Fruit fly (Drosophila melanogaster) whole organism, embryonic: ENCODE results near the gene Bacc.

Experiments used
- Asciz ChIP-seq: fragments of 200-800 bp; sonication (Bioruptor generic); optimal IDR thresholded peaks from 2 replicates; lab custom pipeline; 2017; ENCODE audit warnings: missing biosample characterization, mild to moderate bottlenecking, missing genetic modification characterization, missing genetic modification reagents
- CG10462 ChIP-seq: fragments of 200-800 bp; sonication (Bioruptor generic); optimal IDR thresholded peaks from 2 replicates; lab custom pipeline; 2016; ENCODE audit warnings: missing biosample characterization, missing genetic modification characterization
- CG11560 ChIP-seq: fragments of 200-800 bp; sonication (Bioruptor generic); IDR thresholded peaks from 3 replicates; pipeline ENCODE4 v1.3.6; 2022; ENCODE audit warnings: missing biosample characterization, missing genetic modification characterization
- CG12219 ChIP-seq: fragments of 200-800 bp; sonication (Bioruptor generic); optimal IDR thresholded peaks from 3 replicates; lab custom pipeline; 2018; ENCODE audit warnings: missing biosample characterization, mild to moderate bottlenecking, missing genetic modification characterization
- CG12744 ChIP-seq: fragments of 200-800 bp; sonication (Bioruptor generic); optimal IDR thresholded peaks from 2 replicates; lab custom pipeline; 2016; ENCODE audit warnings: missing biosample characterization, missing genetic modification characterization
- CG12942 ChIP-seq: fragments of 200-800 bp; sonication (Bioruptor generic); optimal IDR thresholded peaks from 3 replicates; lab custom pipeline; 2016; ENCODE audit warnings: missing biosample characterization, missing genetic modification characterization
- CG14014 ChIP-seq: fragments of 200-800 bp; sonication (Bioruptor generic); IDR thresholded peaks from 2 replicates; pipeline ENCODE4 v1.3.6; 2022; ENCODE audit warnings: missing biosample characterization, missing genetic modification characterization
- CG15514 ChIP-seq: fragments of 200-800 bp; sonication (Bioruptor generic); optimal IDR thresholded peaks from 3 replicates; lab custom pipeline; 2017; ENCODE audit warnings: missing biosample characterization, missing genetic modification characterization, mild to moderate bottlenecking, moderate library complexity, missing genetic modification reagents
- CG15696 ChIP-seq: fragments of 200-800 bp; sonication (Bioruptor generic); optimal IDR thresholded peaks from 2 replicates; lab custom pipeline; 2019; ENCODE audit warnings: missing biosample characterization, mild to moderate bottlenecking, missing genetic modification characterization, moderate library complexity
- CG16779 ChIP-seq: fragments of 200-800 bp; sonication (Bioruptor generic); IDR thresholded peaks from 2 replicates; pipeline ENCODE4 v1.3.6; 2022; ENCODE audit warnings: missing biosample characterization, missing genetic modification characterization
- CG17568 ChIP-seq: fragments of 200-800 bp; sonication (Bioruptor generic); optimal IDR thresholded peaks from 2 replicates; lab custom pipeline; 2018; ENCODE audit warnings: missing biosample characterization, mild to moderate bottlenecking, missing genetic modification characterization, moderate library complexity
- CG17912 ChIP-seq: fragments of 200-800 bp; sonication (Bioruptor generic); optimal IDR thresholded peaks from 2 replicates; lab custom pipeline; 2018; ENCODE audit warnings: missing biosample characterization, mild to moderate bottlenecking, missing genetic modification characterization
- CG18599 ChIP-seq: fragments of 200-800 bp; sonication (Bioruptor generic); optimal IDR thresholded peaks from 3 replicates; lab custom pipeline; 2017; ENCODE audit warnings: missing biosample characterization, missing genetic modification characterization, mild to moderate bottlenecking, moderate library complexity, missing genetic modification reagents
- CG18764 ChIP-seq: fragments of 200-800 bp; sonication (Bioruptor generic); optimal IDR thresholded peaks from 3 replicates; lab custom pipeline; 2016; ENCODE audit warnings: missing biosample characterization, missing genetic modification characterization
- CG2116 ChIP-seq: fragments of 200-800 bp; sonication (Bioruptor generic); optimal IDR thresholded peaks from 3 replicates; lab custom pipeline; 2018; ENCODE audit warnings: missing biosample characterization, mild to moderate bottlenecking, missing genetic modification characterization
- CG2120 ChIP-seq: fragments of 200-800 bp; sonication (Bioruptor generic); optimal IDR thresholded peaks from 3 replicates; lab custom pipeline; 2016; ENCODE audit warnings: missing biosample characterization, missing genetic modification characterization
- CG2712 ChIP-seq: fragments of 200-800 bp; optimal IDR thresholded peaks from 3 replicates; lab custom pipeline; 2019; ENCODE audit warnings: missing biosample characterization, mild to moderate bottlenecking, missing genetic modification characterization, moderate library complexity
- CG30020 ChIP-seq: fragments of 200-800 bp; optimal IDR thresholded peaks from 2 replicates; lab custom pipeline; 2019; ENCODE audit warnings: missing biosample characterization, mild to moderate bottlenecking, missing genetic modification characterization, moderate library complexity
- CG3163 ChIP-seq: fragments of 200-800 bp; sonication (Bioruptor generic); optimal IDR thresholded peaks from 3 replicates; lab custom pipeline; 2016; ENCODE audit warnings: missing biosample characterization, missing genetic modification characterization
- CTCF ChIP-seq: fragments of 200-800 bp; sonication (Bioruptor generic); optimal IDR thresholded peaks from 2 replicates; lab custom pipeline; 2017; ENCODE audit warnings: missing biosample characterization, mild to moderate bottlenecking, missing genetic modification characterization, moderate library complexity
- Dek ChIP-seq: fragments of 200-800 bp; sonication (Bioruptor generic); optimal IDR thresholded peaks from 3 replicates; lab custom pipeline; 2019; ENCODE audit warnings: missing biosample characterization, mild to moderate bottlenecking, missing genetic modification characterization, moderate library complexity
- Dref ChIP-seq: fragments of 200-800 bp; sonication (Bioruptor generic); IDR thresholded peaks from 2 replicates; pipeline ENCODE4 v1.3.6; 2022; ENCODE audit warnings: missing biosample characterization, missing genetic modification characterization
- GATAe ChIP-seq: fragments of 200-800 bp; sonication (Bioruptor generic); conservative IDR thresholded peaks from 2 replicates; pipeline ENCODE4 v1.3.6; 2022; ENCODE audit warnings: missing biosample characterization, missing genetic modification characterization
- HLH4C ChIP-seq: fragments of 200-800 bp; sonication (Bioruptor generic); IDR thresholded peaks from 3 replicates; pipeline ENCODE4 v1.3.6; 2022; ENCODE audit warnings: missing biosample characterization, missing genetic modification characterization; ENCODE audit not compliant: partially characterized antibody
- HmgZ ChIP-seq: fragments of 200-800 bp; sonication (Bioruptor generic); optimal IDR thresholded peaks from 2 replicates; lab custom pipeline; 2018; ENCODE audit warnings: missing biosample characterization, mild to moderate bottlenecking, missing genetic modification characterization
- Hmx ChIP-seq: fragments of 200-800 bp; sonication (Bioruptor generic); optimal IDR thresholded peaks from 2 replicates; lab custom pipeline; 2016; ENCODE audit warnings: missing biosample characterization, missing genetic modification characterization
- MTF-1 ChIP-seq: fragments of 200-800 bp; sonication (Bioruptor generic); optimal IDR thresholded peaks from 2 replicates; lab custom pipeline; 2018; ENCODE audit warnings: missing biosample characterization, mild to moderate bottlenecking, missing genetic modification characterization, borderline replicate concordance
- Myb ChIP-seq: fragments of 200-800 bp; sonication (Bioruptor generic); optimal IDR thresholded peaks from 2 replicates; lab custom pipeline; 2016; ENCODE audit warnings: missing biosample characterization, missing genetic modification characterization
- NFAT ChIP-seq: fragments of 200-800 bp; sonication (Bioruptor generic); IDR thresholded peaks from 2 replicates; pipeline ENCODE4 v1.3.6; 2022; ENCODE audit warnings: missing biosample characterization, missing genetic modification characterization
- Nf-YB ChIP-seq: fragments of 200-800 bp; sonication (Bioruptor generic); optimal IDR thresholded peaks from 3 replicates; lab custom pipeline; 2019; ENCODE audit warnings: missing biosample characterization, mild to moderate bottlenecking, missing genetic modification characterization, moderate library complexity
- Rx ChIP-seq: fragments of 200-800 bp; sonication (Bioruptor generic); IDR thresholded peaks from 2 replicates; pipeline ENCODE4 v1.3.6; 2022; ENCODE audit warnings: missing biosample characterization, missing genetic modification characterization
- Taf1 ChIP-seq: fragments of 200-800 bp; sonication (Bioruptor generic); IDR thresholded peaks from 2 replicates; pipeline ENCODE4 v1.3.6; 2022; ENCODE audit warnings: missing biosample characterization, missing genetic modification characterization
- Tbp ChIP-seq: fragments of >200 bp; optimal IDR thresholded peaks from 2 replicates; lab custom pipeline; 2018; ENCODE audit warnings: missing biosample characterization, missing genetic modification characterization
- bab2 ChIP-seq: fragments of 200-800 bp; sonication (Bioruptor generic); optimal IDR thresholded peaks from 2 replicates; lab custom pipeline; 2016; ENCODE audit warnings: missing biosample characterization, missing genetic modification characterization
- bcd ChIP-seq: fragments of 200-800 bp; sonication (Bioruptor generic); optimal IDR thresholded peaks from 2 replicates; lab custom pipeline; 2017; ENCODE audit warnings: missing biosample characterization, mild to moderate bottlenecking, missing genetic modification characterization
- cad ChIP-seq: fragments of >200 bp; optimal IDR thresholded peaks from 2 replicates; lab custom pipeline; 2017; ENCODE audit warnings: missing biosample characterization, missing genetic modification characterization
- cg ChIP-seq: fragments of 200-800 bp; sonication (Bioruptor generic); optimal IDR thresholded peaks from 3 replicates; lab custom pipeline; 2019; ENCODE audit warnings: missing biosample characterization, mild to moderate bottlenecking, missing genetic modification characterization, moderate library complexity
- gcm ChIP-seq: fragments of 200-800 bp; sonication (Bioruptor generic); optimal IDR thresholded peaks from 2 replicates; lab custom pipeline; 2019; ENCODE audit warnings: missing biosample characterization, mild to moderate bottlenecking, missing genetic modification characterization, moderate library complexity
- nau ChIP-seq: fragments of 200-800 bp; sonication (Bioruptor generic); optimal IDR thresholded peaks from 3 replicates; lab custom pipeline; 2017; ENCODE audit warnings: missing biosample characterization, mild to moderate bottlenecking, missing genetic modification characterization, missing genetic modification reagents
- nerfin-1 ChIP-seq: fragments of 200-800 bp; sonication (Bioruptor generic); optimal IDR thresholded peaks from 3 replicates; lab custom pipeline; 2019; ENCODE audit warnings: missing biosample characterization, mild to moderate bottlenecking, missing genetic modification characterization, moderate library complexity
- nom ChIP-seq: fragments of 200-800 bp; sonication (Bioruptor generic); optimal IDR thresholded peaks from 2 replicates; lab custom pipeline; 2017; ENCODE audit warnings: missing biosample characterization, missing genetic modification characterization, mild to moderate bottlenecking, moderate library complexity, missing genetic modification reagents
- pfk ChIP-seq: fragments of 200-800 bp; sonication (Bioruptor generic); optimal IDR thresholded peaks from 2 replicates; lab custom pipeline; 2018; ENCODE audit warnings: missing biosample characterization, mild to moderate bottlenecking, missing genetic modification characterization, moderate library complexity
- sc ChIP-seq, 3 experiments: fragments of >200 bp in 2 of 3; fragments of 200-800 bp in 1 of 3; sonication (Bioruptor generic) in 1 of 3; optimal IDR thresholded peaks; 2 replicates in 2 of 3; 3 replicates in 1 of 3; lab custom pipeline; 2017; ENCODE audit warnings: mild to moderate bottlenecking in 1 of 3, missing biosample characterization in 1 of 3, missing genetic modification characterization in 1 of 3, missing genetic modification reagents in 1 of 3
- slp2 ChIP-seq: fragments of 200-800 bp; sonication (Bioruptor generic); optimal IDR thresholded peaks from 2 replicates; lab custom pipeline; 2016; ENCODE audit warnings: missing biosample characterization, missing genetic modification characterization
- tap ChIP-seq: fragments of 200-800 bp; optimal IDR thresholded peaks from 3 replicates; lab custom pipeline; 2019; ENCODE audit warnings: missing biosample characterization, mild to moderate bottlenecking, missing genetic modification characterization, moderate library complexity
- tio ChIP-seq: fragments of 200-800 bp; sonication (Bioruptor generic); optimal IDR thresholded peaks from 2 replicates; lab custom pipeline; 2017; ENCODE audit warnings: missing biosample characterization, missing genetic modification characterization, inconsistent platforms
- ttk ChIP-seq: fragments of 200-800 bp; sonication (Bioruptor generic); IDR thresholded peaks from 2 replicates; pipeline ENCODE4 v2.1.2; 2022; ENCODE audit warnings: missing biosample characterization, missing genetic modification characterization
- wek ChIP-seq: fragments of 200-800 bp; sonication (Bioruptor generic); optimal IDR thresholded peaks from 3 replicates; lab custom pipeline; 2018; ENCODE audit warnings: missing biosample characterization, mild to moderate bottlenecking, missing genetic modification characterization, moderate library complexity
- z ChIP-seq: fragments of 200-800 bp; sonication (Bioruptor generic); IDR thresholded peaks from 3 replicates; pipeline ENCODE4 v1.3.6; 2022; ENCODE audit warnings: missing biosample characterization, missing genetic modification characterization
- zen ChIP-seq: fragments of 200-800 bp; sonication (Bioruptor generic); optimal IDR thresholded peaks from 3 replicates; lab custom pipeline; 2018; ENCODE audit warnings: missing biosample characterization, mild to moderate bottlenecking, missing genetic modification characterization, moderate library complexity

Gene Bacc

dm6 chr2L:2751904-2752459, at the start of gene Bacc (continued):
- TF ChIP-seq CG2120 (GFP tag; lab: Kevin White, UChicago) (peak; percentile 94), Dek (peak; percentile 77), nerfin-1 (tag; lab: Kevin White, UChicago) (peak; percentile 67), zen (tag; lab: Kevin White, UChicago) (peak; percentile 45), HLH4C (GFP tag; lab: Robert Waterston, UW) (no peak), CG18599 (GFP tag; lab: Kevin White, UChicago) (peak; percentile 95), sc (optimal IDR thresholded peaks at IDR 0.05; lab: Kevin White, UChicago) (no peak), sc (GFP tag; optimal IDR thresholded peaks at IDR 0.05; lab: Kevin White, UChicago) (peak; percentile 79), CG2116 (GFP tag; lab: Kevin White, UChicago) (peak; percentile 33), Tbp (GFP tag; lab: Kevin White, UChicago) (no peak), CG3163 (peak; percentile 67), tap (tag; lab: Kevin White, UChicago) (peak; percentile 74), CG14014 (GFP tag; lab: Robert Waterston, UW) (no peak), z (no peak), bab2 (GFP tag; lab: Kevin White, UChicago) (peak; percentile 80), Asciz (GFP tag; lab: Kevin White, UChicago) (peak; percentile 83), CG30020 (peak; percentile 26), CG15514 (GFP tag; lab: Kevin White, UChicago) (peak; percentile 79), CG15696 (tag; lab: Kevin White, UChicago) (peak; percentile 43), CG12942 (GFP tag; lab: Kevin White, UChicago) (peak; percentile 80), CG12744 (GFP tag; lab: Kevin White, UChicago) (peak; percentile 65), CG11560 (tag; lab: Robert Waterston, UW) (no peak), CTCF (GFP tag; lab: Kevin White, UChicago) (peak; percentile 37), cad (GFP tag; lab: Kevin White, UChicago) (no peak), GATAe (GFP tag; lab: Robert Waterston, UW) (no peak), Rx (GFP tag; lab: Robert Waterston, UW) (no peak), nom (GFP tag; lab: Kevin White, UChicago) (peak; percentile 96), CG18764 (GFP tag; lab: Kevin White, UChicago) (peak; percentile 78), tio (GFP tag; lab: Kevin White, UChicago) (peak; percentile 93), CG17912 (GFP tag; lab: Kevin White, UChicago) (no peak), CG12219 (GFP tag; lab: Kevin White, UChicago) (peak; percentile 84), NFAT (GFP tag; lab: Robert Waterston, UW) (no peak), CG17568 (GFP tag; lab: Kevin White, UChicago) (peak; percentile 83), wek (GFP tag; lab: Kevin White, UChicago) (peak; percentile 42), slp2 (GFP tag; lab: Kevin White, UChicago) (peak; percentile 83), CG2712 (tag; lab: Kevin White, UChicago) (peak; percentile 88), MTF-1 (peak; percentile 61), pfk (GFP tag; lab: Kevin White, UChicago) (peak; percentile 80), nau (GFP tag; lab: Kevin White, UChicago) (peak; percentile 87), CG10462 (GFP tag; lab: Kevin White, UChicago) (peak; percentile 79), ttk (GFP tag; lab: Robert Waterston, UW) (no peak), HmgZ (tag; lab: Kevin White, UChicago) (peak; percentile 62), Taf1 (no peak), gcm (GFP tag; lab: Kevin White, UChicago) (peak; percentile 65), Myb (GFP tag; lab: Kevin White, UChicago) (peak; percentile 83), CG16779 (GFP tag; lab: Robert Waterston, UW) (no peak), bcd (GFP tag; lab: Kevin White, UChicago) (peak; percentile 90), Dref (GFP tag; lab: Robert Waterston, UW) (no peak), cg (GFP tag; lab: Kevin White, UChicago) (peak; percentile 53), Nf-YB (GFP tag; lab: Kevin White, UChicago) (peak; percentile 61), Hmx (peak; percentile 88)
